Worm (Caenorhabditis elegans): ENCODE results near the gene C01G10.7.

Gene C01G10.7

ce11 chrV:15055873-15056272 is 29.7 kb upstream of the C01G10.7 start, which contains the start of gene C25D7.16:
TSS of gene C25D7.16 (plus strand) at chrV:15056173.
- TF ChIP-seq ceh-82 (tag; optimal IDR thresholded peaks at IDR 0.05): no peak
- TF ChIP-seq nhr-67 (tag; optimal IDR thresholded peaks at IDR 0.05): no peak
- TF ChIP-seq nhr-25 (tag; optimal IDR thresholded peaks at IDR 0.05): no peak
- no peak for TF ChIP-seq lin-15B (tag; optimal IDR thresholded peaks at IDR 0.05)
- TF ChIP-seq pqm-1 (tag; optimal IDR thresholded peaks at IDR 0.05): no peak
- no peak for TF ChIP-seq ZK546.5 (tag; optimal IDR thresholded peaks at IDR 0.05)
- no peak for TF ChIP-seq skn-1 (tag; optimal IDR thresholded peaks at IDR 0.05)
- no peak for TF ChIP-seq nhr-23 (tag; optimal IDR thresholded peaks at IDR 0.05)
- no peak for TF ChIP-seq mml-1 (tag; optimal IDR thresholded peaks at IDR 0.05)
- TF ChIP-seq tbx-2 (tag; optimal IDR thresholded peaks at IDR 0.05): no peak
- no peak for TF ChIP-seq fkh-2 (tag; optimal IDR thresholded peaks at IDR 0.05)
- TF ChIP-seq elt-3 (tag; optimal IDR thresholded peaks at IDR 0.05): no peak

- TF ChIP-seq snpc-4 (tag; optimal IDR thresholded peaks at IDR 0.05) (no peak), ztf-11 (tag; optimal IDR thresholded peaks at IDR 0.05) (no peak), daf-12 (tag; optimal IDR thresholded peaks at IDR 0.05) (no peak), nhr-28 (tag; optimal IDR thresholded peaks at IDR 0.05) (no peak), aly-2 (tag; optimal IDR thresholded peaks at IDR 0.05) (no peak), elt-1 (tag; optimal IDR thresholded peaks at IDR 0.05) (no peak), nhr-76 (tag; optimal IDR thresholded peaks at IDR 0.05) (no peak), jun-1 (tag; optimal IDR thresholded peaks at IDR 0.05) (no peak), lsy-12 (tag; optimal IDR thresholded peaks at IDR 0.05) (no peak), pqm-1 (tag; optimal IDR thresholded peaks at IDR 0.05) (no peak), pha-4 (tag; optimal IDR thresholded peaks at IDR 0.05) (no peak), ceh-9 (tag; optimal IDR thresholded peaks at IDR 0.05) (no peak), egl-27 (tag; optimal IDR thresholded peaks at IDR 0.05) (no peak), R02D3.7 (tag; optimal IDR thresholded peaks at IDR 0.05) (no peak)
Observed at ce11 chrV:15056346-15056839, 29.2 kb upstream of the C01G10.7 start.

ce11 chrV:15057724-15058123 is 27.8 kb upstream of the C01G10.7 start:
- no peak for TF ChIP-seq lin-39 (tag; optimal IDR thresholded peaks at IDR 0.05)
- TF ChIP-seq ceh-9 (tag; optimal IDR thresholded peaks at IDR 0.05): no peak
- TF ChIP-seq daf-12 (tag; optimal IDR thresholded peaks at IDR 0.05): no peak
- TF ChIP-seq nhr-23 (tag; optimal IDR thresholded peaks at IDR 0.05): no peak
- no peak for TF ChIP-seq ztf-4 (tag; optimal IDR thresholded peaks at IDR 0.05)
- no peak for TF ChIP-seq elt-2 (tag; optimal IDR thresholded peaks at IDR 0.05)
- TF ChIP-seq tbx-2 (tag; optimal IDR thresholded peaks at IDR 0.05): no peak

ce11 chrV:15058423-15058822 is 27.1 kb upstream of the C01G10.7 start:
- TF ChIP-seq egl-5 (tag; optimal IDR thresholded peaks at IDR 0.05) (no peak), ceh-28 (tag; optimal IDR thresholded peaks at IDR 0.05) (no peak), nhr-237 (tag; optimal IDR thresholded peaks at IDR 0.05) (no peak), tbx-2 (tag; optimal IDR thresholded peaks at IDR 0.05) (no peak), snpc-4 (tag; optimal IDR thresholded peaks at IDR 0.05) (no peak), mml-1 (tag; optimal IDR thresholded peaks at IDR 0.05) (no peak), nhr-12 (tag; optimal IDR thresholded peaks at IDR 0.05) (no peak), elt-2 (tag; optimal IDR thresholded peaks at IDR 0.05) (no peak), lin-15B (tag; optimal IDR thresholded peaks at IDR 0.05) (no peak), egl-27 (tag; optimal IDR thresholded peaks at IDR 0.05) (no peak), zag-1 (tag; optimal IDR thresholded peaks at IDR 0.05) (no peak), hmg-11 (tag; optimal IDR thresholded peaks at IDR 0.05) (no peak), nhr-76 (tag; optimal IDR thresholded peaks at IDR 0.05) (no peak), fkh-2 (tag; optimal IDR thresholded peaks at IDR 0.05) (no peak), fos-1 (tag; optimal IDR thresholded peaks at IDR 0.05) (no peak)

- no peak for TF ChIP-seq ceh-28 (tag; optimal IDR thresholded peaks at IDR 0.05)
- TF ChIP-seq lin-39 (tag; optimal IDR thresholded peaks at IDR 0.05): no peak
- TF ChIP-seq zag-1 (tag; optimal IDR thresholded peaks at IDR 0.05): no peak
- TF ChIP-seq elt-3 (tag; optimal IDR thresholded peaks at IDR 0.05): no peak
- TF ChIP-seq nhr-25 (tag; optimal IDR thresholded peaks at IDR 0.05): no peak
- no peak for TF ChIP-seq skn-1 (tag; optimal IDR thresholded peaks at IDR 0.05)
- TF ChIP-seq lsy-12 (tag; optimal IDR thresholded peaks at IDR 0.05): no peak
- TF ChIP-seq nhr-67 (tag; optimal IDR thresholded peaks at IDR 0.05): no peak
- no peak for TF ChIP-seq ceh-9 (tag; optimal IDR thresholded peaks at IDR 0.05)
- no peak for TF ChIP-seq pha-4 (tag; optimal IDR thresholded peaks at IDR 0.05)
- no peak for TF ChIP-seq sea-2 (GFP tag; optimal IDR thresholded peaks at IDR 0.05)
- no peak for TF ChIP-seq nfya-1 (tag; optimal IDR thresholded peaks at IDR 0.05; ENCODE audit: insufficient read depth)
- TF ChIP-seq nhr-23 (tag; optimal IDR thresholded peaks at IDR 0.05): no peak
- TF ChIP-seq unc-39 (tag; optimal IDR thresholded peaks at IDR 0.05): no peak
- no peak for TF ChIP-seq egl-5 (tag; optimal IDR thresholded peaks at IDR 0.05)
Observed at ce11 chrV:15058965-15059364, 26.6 kb upstream of the C01G10.7 start.
